Worm (Caenorhabditis elegans) whole organism, young adult: ENCODE results near the gene Y48C3A.5.

Experiments used
- F33H1.4 ChIP-seq: fragments of 200-800 bp; sonication (Bioruptor generic); IDR thresholded peaks from 2 replicates; pipeline ENCODE4 v1.3.6; 2022; ENCODE audit warnings: missing genetic modification reagents, missing genetic modification characterization, missing compliant biosample characterization
- F57C9.4 ChIP-seq: sonication (generic microtip); optimal IDR thresholded peaks from 2 replicates; lab custom pipeline; 2017; ENCODE audit warnings: mild to moderate bottlenecking, missing genetic modification characterization, missing compliant biosample characterization
- T26A5.8 ChIP-seq: sonication (generic microtip); optimal IDR thresholded peaks from 2 replicates; lab custom pipeline; 2016; ENCODE audit warnings: missing genetic modification characterization, missing compliant biosample characterization
- Y53F4B.3 ChIP-seq: fragments of 200-800 bp; sonication (Bioruptor generic); IDR thresholded peaks from 2 replicates; pipeline ENCODE4 v1.3.6; 2022; ENCODE audit warnings: missing genetic modification reagents, missing genetic modification characterization, missing compliant biosample characterization
- Y56A3A.18 ChIP-seq: fragments of 200-800 bp; sonication (Bioruptor generic); IDR thresholded peaks from 2 replicates; pipeline ENCODE4 v1.3.6; 2022; ENCODE audit warnings: missing genetic modification reagents, missing genetic modification characterization, missing compliant biosample characterization
- aptf-3 ChIP-seq: fragments of 200-800 bp; sonication (Bioruptor generic); IDR thresholded peaks from 2 replicates; pipeline ENCODE4 v1.3.6; 2022; ENCODE audit warnings: missing genetic modification characterization, missing compliant biosample characterization
- attf-6 ChIP-seq: fragments of 200-800 bp; sonication (Bioruptor generic); IDR thresholded peaks from 2 replicates; pipeline ENCODE4 v1.3.6; 2022; ENCODE audit warnings: missing genetic modification reagents, missing genetic modification characterization, missing compliant biosample characterization
- ceh-100 ChIP-seq: fragments of 200-800 bp; sonication (Bioruptor generic); IDR thresholded peaks from 2 replicates; pipeline ENCODE4 v1.3.6; 2022; ENCODE audit warnings: missing genetic modification reagents, missing genetic modification characterization, missing compliant biosample characterization
- chd-7 ChIP-seq: sonication (generic microtip); optimal IDR thresholded peaks from 2 replicates; lab custom pipeline; 2016; ENCODE audit warnings: mild to moderate bottlenecking, missing genetic modification characterization, moderate library complexity, missing compliant biosample characterization
- die-1 ChIP-seq: sonication (generic microtip); optimal IDR thresholded peaks from 2 replicates; lab custom pipeline; 2016; ENCODE audit warnings: missing genotype, mild to moderate bottlenecking, missing genetic modification characterization, missing compliant biosample characterization
- dpff-1 ChIP-seq: sonication (generic microtip); optimal IDR thresholded peaks from 2 replicates; lab custom pipeline; 2017; ENCODE audit warnings: mild to moderate bottlenecking, missing genetic modification characterization, missing compliant biosample characterization
- egrh-3 ChIP-seq: fragments of 200-800 bp; sonication (Bioruptor generic); IDR thresholded peaks from 2 replicates; pipeline ENCODE4 v1.3.6; 2022; ENCODE audit warnings: missing genetic modification reagents, missing genetic modification characterization, missing compliant biosample characterization
- hlh-26 ChIP-seq: fragments of 200-800 bp; sonication (Bioruptor generic); conservative IDR thresholded peaks from 2 replicates; pipeline ENCODE4 v1.3.6; 2022; ENCODE audit warnings: missing genetic modification reagents, missing genetic modification characterization, missing compliant biosample characterization
- hmg-1.2 ChIP-seq: fragments of 200-800 bp; sonication (Bioruptor generic); IDR thresholded peaks from 2 replicates; pipeline ENCODE4 v1.3.6; 2022; ENCODE audit warnings: missing genetic modification reagents, missing genetic modification characterization, missing compliant biosample characterization
- lin-26 ChIP-seq: fragments of 200-800 bp; sonication (Bioruptor generic); IDR thresholded peaks from 2 replicates; pipeline ENCODE4 v1.3.6; 2022; ENCODE audit warnings: missing genetic modification reagents, missing genetic modification characterization, missing compliant biosample characterization
- lin-54 ChIP-seq: fragments of 200-800 bp; sonication (Bioruptor generic); optimal IDR thresholded peaks from 2 replicates; lab custom pipeline; 2018; ENCODE audit warnings: mild to moderate bottlenecking, missing genetic modification characterization, missing compliant biosample characterization
- lsl-1 ChIP-seq: fragments of 200-800 bp; sonication (Bioruptor generic); optimal IDR thresholded peaks from 2 replicates; lab custom pipeline; 2018; ENCODE audit warnings: mild to moderate bottlenecking, missing genetic modification characterization, moderate library complexity, missing compliant biosample characterization
- mcd-1 ChIP-seq: fragments of 200-800 bp; sonication (Bioruptor generic); IDR thresholded peaks from 2 replicates; pipeline ENCODE4 v1.3.6; 2022; ENCODE audit warnings: missing genetic modification reagents, missing genetic modification characterization, missing compliant biosample characterization
- nfyb-1 ChIP-seq: fragments of 200-800 bp; sonication (Bioruptor generic); IDR thresholded peaks from 2 replicates; pipeline ENCODE4 v1.3.6; 2022; ENCODE audit warnings: missing genetic modification reagents, missing genetic modification characterization, missing compliant biosample characterization
- nhr-120 ChIP-seq: fragments of 200-800 bp; sonication (Bioruptor generic); IDR thresholded peaks from 2 replicates; pipeline ENCODE4 v1.3.6; 2022; ENCODE audit warnings: missing genetic modification characterization, missing compliant biosample characterization
- nhr-179 ChIP-seq: sonication (generic microtip); optimal IDR thresholded peaks from 2 replicates; lab custom pipeline; 2016; ENCODE audit warnings: mild to moderate bottlenecking, missing genetic modification characterization, missing compliant biosample characterization
- nhr-27 ChIP-seq: fragments of 200-800 bp; sonication (Bioruptor generic); optimal IDR thresholded peaks from 2 replicates; lab custom pipeline; 2018; ENCODE audit warnings: mild to moderate bottlenecking, missing genetic modification characterization, moderate library complexity, missing compliant biosample characterization
- pbrm-1 ChIP-seq: fragments of 200-800 bp; sonication (Bioruptor generic); IDR thresholded peaks from 2 replicates; pipeline ENCODE4 v1.3.6; 2022; ENCODE audit warnings: missing genetic modification reagents, missing genetic modification characterization, missing compliant biosample characterization
- repo-1 ChIP-seq: sonication (generic microtip); optimal IDR thresholded peaks from 2 replicates; lab custom pipeline; 2017; ENCODE audit warnings: mild to moderate bottlenecking, missing genetic modification characterization, missing compliant biosample characterization
- unc-62 ChIP-seq: fragments of 150-350 bp; optimal IDR thresholded peaks from 2 replicates; lab custom pipeline; 2014; ENCODE audit warnings: missing biosample characterization, missing genetic modification reagents, missing genetic modification characterization
- zfh-2 ChIP-seq: fragments of 200-800 bp; sonication (Bioruptor generic); conservative IDR thresholded peaks from 2 replicates; pipeline ENCODE4 v1.3.6; 2022; ENCODE audit warnings: missing genetic modification reagents, missing genetic modification characterization, missing compliant biosample characterization
- ztf-28 ChIP-seq: fragments of 200-800 bp; sonication (Bioruptor generic); IDR thresholded peaks from 2 replicates; pipeline ENCODE4 v1.3.6; 2022; ENCODE audit warnings: missing genetic modification reagents, missing genetic modification characterization, missing compliant biosample characterization

The Y48C3A.5 gene

DNA sequence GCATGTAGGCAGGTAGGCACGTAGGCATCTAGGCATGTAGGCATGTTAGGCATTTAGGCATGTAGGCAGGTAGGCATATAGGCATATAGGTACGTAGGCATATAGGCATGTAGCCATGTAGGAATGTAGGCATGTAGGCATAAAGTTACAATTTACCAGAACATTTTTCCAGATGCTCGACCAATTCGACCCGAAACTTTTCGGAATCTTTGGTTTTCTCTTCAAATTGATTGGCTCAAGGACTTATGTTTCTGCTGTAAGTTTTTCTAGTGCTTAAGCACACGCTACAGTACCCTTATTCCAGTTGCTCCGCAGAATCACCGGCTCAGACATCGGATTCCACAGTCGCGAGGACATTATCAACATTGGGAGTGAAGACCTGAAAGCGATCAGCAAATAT lies 39.4 kb downstream of the Y48C3A.5 start:
- TF ChIP-seq hlh-26 (GFP tag; lab: Robert Waterston, UW) (no peak), repo-1 (tag; lab: Kevin White, UChicago) (no peak), F33H1.4 (GFP tag; lab: Robert Waterston, UW) (no peak), lsl-1 (GFP tag; lab: Kevin White, UChicago) (no peak), aptf-3 (GFP tag; lab: Robert Waterston, UW) (no peak), T26A5.8 (tag; lab: Kevin White, UChicago) (no peak), F57C9.4 (no peak), mcd-1 (no peak), lin-26 (no peak), nhr-179 (tag; lab: Kevin White, UChicago) (no peak), die-1 (tag; lab: Kevin White, UChicago) (no peak)

DNA sequence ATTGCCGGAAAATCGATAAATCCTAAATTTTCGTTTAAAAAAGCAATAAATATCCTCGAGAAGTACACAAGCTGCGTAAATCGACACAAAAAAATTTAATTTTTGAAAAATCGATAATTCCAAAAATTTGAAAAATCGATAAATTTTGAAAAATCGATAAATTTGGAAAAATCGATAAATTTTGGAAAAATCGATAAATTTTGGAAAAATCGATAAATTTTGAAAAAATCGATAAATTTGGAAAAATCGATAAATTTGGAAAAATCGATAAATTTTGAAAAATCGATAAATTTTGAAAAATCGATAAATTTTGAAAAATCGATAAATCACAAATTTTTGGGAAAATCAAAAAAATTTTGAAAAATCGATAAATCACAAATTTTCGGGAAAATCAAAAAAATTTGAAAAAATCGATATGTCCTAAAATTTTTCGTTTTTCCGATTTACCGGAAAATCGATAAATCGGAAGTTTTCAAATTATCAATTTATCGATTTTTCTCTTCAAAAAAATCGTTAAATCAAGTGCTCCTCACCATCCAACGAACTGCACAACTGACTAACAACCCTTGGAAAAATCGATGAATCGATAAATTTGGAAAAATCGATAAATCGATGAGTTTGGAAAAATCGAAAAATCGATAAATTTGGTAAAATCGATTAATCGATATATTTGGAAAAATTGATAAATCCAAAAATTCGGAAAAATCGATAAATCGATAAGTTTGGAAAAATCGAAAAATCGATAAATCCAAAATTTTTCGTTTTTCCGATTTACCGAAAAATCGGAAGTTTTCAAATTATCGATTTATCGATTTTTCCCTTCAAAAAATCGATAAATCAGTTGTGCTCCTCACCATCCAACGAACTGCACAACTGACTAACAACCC lies 45.0 kb downstream of the Y48C3A.5 start:
- TF ChIP-seq Y56A3A.18: no peak
- no peak for TF ChIP-seq Y53F4B.3 (GFP tag; lab: Robert Waterston, UW)
- TF ChIP-seq attf-6 (GFP tag; lab: Robert Waterston, UW): no peak
- TF ChIP-seq F57C9.4: no peak

DNA sequence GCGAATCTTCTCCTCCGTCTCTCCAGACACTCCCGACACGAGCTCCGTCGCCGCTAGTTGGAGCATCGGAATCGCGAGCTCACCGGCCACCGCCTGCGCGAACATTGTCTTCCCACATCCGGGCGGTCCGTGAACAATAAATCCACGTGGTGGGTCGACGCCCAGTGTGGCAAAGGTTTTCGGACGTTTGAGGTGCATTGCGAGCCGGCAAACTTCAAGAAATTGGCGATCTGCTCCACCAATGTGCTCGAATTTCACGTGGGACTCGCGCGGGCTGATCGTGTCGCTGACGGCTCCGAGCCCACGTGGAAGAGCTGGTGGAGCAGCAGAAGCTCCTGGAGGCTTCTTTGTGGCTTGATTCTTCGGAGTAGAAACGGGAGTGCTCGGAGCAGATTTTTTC lies 45.8 kb downstream of the Y48C3A.5 start:
- no peak for TF ChIP-seq unc-62 (GFP tag; lab: Kevin White, UChicago)
- peak; percentile 60; the same call in 1 of the 2 replicates for TF ChIP-seq egrh-3 (GFP tag; lab: Robert Waterston, UW)
- TF ChIP-seq zfh-2: peak; percentile 84

DNA sequence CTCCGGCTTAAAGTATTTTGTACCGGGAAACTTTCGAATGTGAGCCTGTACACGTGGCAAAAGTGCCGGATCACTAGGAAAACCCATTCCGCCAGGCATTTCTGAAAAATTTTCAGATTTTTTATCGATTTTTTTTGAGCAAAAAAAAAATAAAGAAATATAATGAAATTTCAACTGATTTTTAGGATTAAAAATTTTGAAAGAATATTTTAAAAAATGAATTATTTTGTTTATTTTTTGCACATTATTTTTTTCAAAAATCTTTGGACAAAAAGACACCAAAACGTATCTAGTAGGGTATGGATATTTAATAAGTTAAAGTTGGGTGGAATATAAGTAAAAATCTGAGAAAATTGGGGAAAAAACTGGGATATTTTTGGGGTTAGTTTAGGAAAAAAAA lies 49.9 kb downstream of the Y48C3A.5 start, which contains the start of gene mac-1:
Gene mac-1 (minus strand): TSS at position 101 of the 400 bp plus-strand sequence.
- TF ChIP-seq chd-7 (tag; lab: Kevin White, UChicago) (no peak), nhr-120 (GFP tag; lab: Robert Waterston, UW) (no peak)

DNA sequence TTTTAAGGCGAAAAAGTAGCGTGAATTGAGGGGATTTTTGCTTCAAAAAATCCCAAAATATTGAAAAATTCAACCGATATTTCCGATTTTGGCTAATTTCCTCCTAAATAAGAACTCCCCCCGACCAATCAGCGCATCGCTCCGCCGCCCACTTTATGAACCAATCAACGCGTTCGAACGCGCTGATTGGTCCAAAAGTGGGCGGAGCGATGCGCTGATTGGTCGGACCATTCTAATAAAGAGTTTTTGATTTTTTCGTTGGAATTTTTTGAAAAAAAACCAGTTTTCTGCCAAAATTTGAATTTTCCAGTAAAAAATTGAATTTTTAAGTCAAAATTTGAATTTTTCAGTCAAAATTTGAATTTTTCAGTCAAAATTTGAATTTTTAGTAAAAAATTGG lies 50.4 kb downstream of the Y48C3A.5 start:
- TF ChIP-seq lin-54: no peak
- no peak for TF ChIP-seq ceh-100 (GFP tag; lab: Robert Waterston, UW)
- peak; percentile 58; the same call in 1 of the 2 replicates for TF ChIP-seq nfyb-1
- no peak for TF ChIP-seq dpff-1 (tag; lab: Kevin White, UChicago)
- TF ChIP-seq die-1 (tag; lab: Kevin White, UChicago): no peak
- 0 out of 2 replicates have a peak, but pooled peaks have one; percentile 42 for TF ChIP-seq pbrm-1 (GFP tag; lab: Robert Waterston, UW)

DNA sequence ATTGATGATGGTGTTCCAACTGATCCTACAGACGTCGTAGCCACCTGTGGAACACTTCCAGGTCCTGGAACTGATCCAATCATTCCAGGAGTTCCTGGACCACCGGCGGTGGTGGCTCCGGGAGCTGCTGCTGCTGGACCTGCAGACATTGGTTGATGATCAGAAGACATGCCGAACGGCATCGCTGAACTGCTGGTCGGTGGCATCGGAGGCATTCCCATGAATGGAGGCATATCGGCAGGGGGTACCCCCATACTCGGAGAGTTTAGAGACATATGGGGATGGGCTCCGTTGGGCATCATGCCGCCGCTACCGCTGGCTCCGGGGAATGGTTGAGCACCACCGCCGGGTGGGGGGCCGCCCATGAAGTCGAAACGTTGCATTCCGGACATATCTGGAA lies 54.4 kb downstream of the Y48C3A.5 start:
- peak; percentile 87 for TF ChIP-seq zfh-2
- no peak for TF ChIP-seq nhr-27
- peak; percentile 52; the same call in 1 of the 2 replicates for TF ChIP-seq egrh-3 (GFP tag; lab: Robert Waterston, UW)

DNA sequence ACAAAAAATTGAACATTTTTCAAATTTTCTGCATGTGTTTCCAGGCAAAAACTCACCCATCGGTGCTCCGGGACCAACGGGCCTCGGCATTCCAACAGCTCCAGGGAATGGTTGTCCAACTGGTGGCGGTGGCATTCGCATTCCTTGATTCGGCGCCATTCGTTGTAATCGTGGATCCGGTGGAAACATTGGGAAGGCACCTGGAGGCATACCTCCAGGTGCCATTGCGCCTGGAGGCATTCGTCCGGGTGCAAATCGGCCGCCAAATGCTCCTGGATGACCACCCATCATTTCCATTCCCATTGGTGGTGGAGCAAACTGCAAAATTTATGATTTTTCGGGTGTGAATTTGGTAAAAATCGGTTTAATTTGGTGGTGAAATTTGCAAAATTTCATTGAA lies 55.6 kb downstream of the Y48C3A.5 start:
- 0 out of 2 replicates have a peak, but pooled peaks have one; percentile 31 for TF ChIP-seq ztf-28 (GFP tag; lab: Robert Waterston, UW)
- TF ChIP-seq hmg-1.2 (GFP tag; lab: Robert Waterston, UW): no peak
- TF ChIP-seq zfh-2: peak; percentile 63; the same call in 1 of the 2 replicates
